Worm (Caenorhabditis elegans) whole organism, L4 larva: ENCODE results near the gene nas-13.
A peak's percentile ranks its signal among the peaks of the same experiment; 100 is the strongest.

Experiments used
- T26A8.4 ChIP-seq: fragments of 200-800 bp; sonication (Bioruptor generic); IDR thresholded peaks from 2 replicates; pipeline ENCODE4 v1.3.6; 2022; ENCODE audit warnings: missing genetic modification characterization, missing compliant biosample characterization
- aha-1 ChIP-seq: fragments of 150-350 bp; peaks from one replicate; lab custom pipeline; 2014; ENCODE audit warnings: missing biosample characterization, missing genetic modification characterization
- aly-2 ChIP-seq: sonication (generic microtip); optimal IDR thresholded peaks from 2 replicates; lab custom pipeline; 2018; ENCODE audit warnings: missing biosample characterization, missing genetic modification characterization
- ama-1 ChIP-seq: fragments of 150-350 bp; optimal IDR thresholded peaks from 2 replicates; lab custom pipeline; 2014; ENCODE audit warnings: inconsistent platforms, mixed read lengths
- arid-1 ChIP-seq: fragments of 200-800 bp; sonication (Bioruptor generic); conservative IDR thresholded peaks from 2 replicates; pipeline ENCODE4 v1.3.6; 2022; ENCODE audit warnings: missing genetic modification reagents, missing genetic modification characterization, missing compliant biosample characterization
- ceh-20 ChIP-seq: fragments of 200-800 bp; sonication (Bioruptor generic); IDR thresholded peaks from 2 replicates; pipeline ENCODE4 v1.3.6; 2022; ENCODE audit warnings: missing genetic modification reagents, missing genetic modification characterization, missing compliant biosample characterization
- ceh-32 ChIP-seq: sonication (generic microtip); optimal IDR thresholded peaks from 2 replicates; lab custom pipeline; 2016; ENCODE audit warnings: mild to moderate bottlenecking, missing genetic modification characterization, missing compliant biosample characterization; ENCODE audit not compliant: poor library complexity
- ceh-44 ChIP-seq: fragments of 200-800 bp; sonication (Bioruptor generic); IDR thresholded peaks from 2 replicates; pipeline ENCODE4 v1.3.6; 2022; ENCODE audit warnings: missing genetic modification reagents, missing genetic modification characterization, missing compliant biosample characterization
- ctbp-1 ChIP-seq: fragments of 200-800 bp; sonication (Bioruptor generic); IDR thresholded peaks from 2 replicates; pipeline ENCODE4 v1.3.6; 2022; ENCODE audit warnings: missing genetic modification reagents, missing genetic modification characterization, missing compliant biosample characterization
- daf-8 ChIP-seq: fragments of 200-800 bp; sonication (Bioruptor generic); IDR thresholded peaks from 2 replicates; pipeline ENCODE4 v1.3.6; 2022; ENCODE audit warnings: missing genetic modification characterization, missing compliant biosample characterization
- dmd-6 ChIP-seq: fragments of 200-800 bp; sonication (Bioruptor generic); IDR thresholded peaks from 2 replicates; pipeline ENCODE4 v1.3.6; 2022; ENCODE audit warnings: missing genetic modification reagents, missing genetic modification characterization, missing compliant biosample characterization
- dmd-8 ChIP-seq: fragments of 200-800 bp; sonication (Bioruptor generic); IDR thresholded peaks from 2 replicates; pipeline ENCODE4 v1.3.6; 2022; ENCODE audit warnings: missing genetic modification characterization, missing compliant biosample characterization
- dmd-9 ChIP-seq: fragments of 200-800 bp; sonication (Bioruptor generic); IDR thresholded peaks from 2 replicates; pipeline ENCODE4 v1.3.6; 2022; ENCODE audit warnings: missing genetic modification reagents, missing genetic modification characterization, missing compliant biosample characterization
- duxl-1 ChIP-seq: sonication (generic microtip); optimal IDR thresholded peaks from 2 replicates; lab custom pipeline; 2016; ENCODE audit warnings: mild to moderate bottlenecking, missing genetic modification characterization, moderate library complexity, missing compliant biosample characterization; ENCODE audit not compliant: poor library complexity
- egl-43 ChIP-seq: fragments of 200-800 bp; sonication (Bioruptor generic); IDR thresholded peaks from 2 replicates; pipeline ENCODE4 v1.3.6; 2022; ENCODE audit warnings: missing genetic modification reagents, missing genetic modification characterization, missing compliant biosample characterization
- fkh-10 ChIP-seq: fragments of 150-350 bp; optimal IDR thresholded peaks from 2 replicates; lab custom pipeline; 2014; ENCODE audit warnings: missing biosample characterization, missing genetic modification reagents, missing genetic modification characterization
- fos-1 ChIP-seq: fragments of 150-350 bp; optimal IDR thresholded peaks from 2 replicates; lab custom pipeline; 2014; ENCODE audit warnings: missing biosample characterization, missing genetic modification characterization
- gei-8 ChIP-seq: fragments of 200-800 bp; sonication (Bioruptor generic); optimal IDR thresholded peaks from 2 replicates; lab custom pipeline; 2018; ENCODE audit warnings: mild to moderate bottlenecking, missing genetic modification characterization, missing compliant biosample characterization
- hif-1 ChIP-seq, 2 experiments: sonication (generic microtip); optimal IDR thresholded peaks; 2 replicates each; lab custom pipeline; 2016 to 2017; ENCODE audit warnings: missing compliant biosample characterization in 2 of 2, missing genetic modification characterization in 2 of 2, missing genetic modification reagents in 2 of 2, missing genotype in 2 of 2, mild to moderate bottlenecking in 1 of 2
- hlh-11 ChIP-seq: fragments of 200-800 bp; sonication (Bioruptor generic); optimal IDR thresholded peaks from 2 replicates; lab custom pipeline; 2018; ENCODE audit warnings: mild to moderate bottlenecking, missing genetic modification characterization, missing compliant biosample characterization
- hlh-30 ChIP-seq: sonication (generic microtip); optimal IDR thresholded peaks from 2 replicates; lab custom pipeline; 2017; ENCODE audit warnings: antibody characterized with exemption, mild to moderate bottlenecking, missing genetic modification characterization, missing compliant biosample characterization; ENCODE audit not compliant: insufficient read depth
- hmg-1.1 ChIP-seq: fragments of 200-800 bp; sonication (Bioruptor generic); IDR thresholded peaks from 2 replicates; pipeline ENCODE4 v1.3.6; 2022; ENCODE audit warnings: missing genetic modification reagents, missing genetic modification characterization, missing compliant biosample characterization
- jun-1 ChIP-seq: fragments of 150-350 bp; optimal IDR thresholded peaks from 2 replicates; lab custom pipeline; 2014; ENCODE audit warnings: missing biosample characterization, missing genetic modification reagents, missing genetic modification characterization
- lir-3 ChIP-seq: sonication (generic microtip); optimal IDR thresholded peaks from 2 replicates; lab custom pipeline; 2016; ENCODE audit warnings: mild to moderate bottlenecking, missing genetic modification characterization, missing compliant biosample characterization
- lsy-2 ChIP-seq, 2 experiments: fragments of 150-350 bp in 1 of 2; sonication (generic microtip) in 1 of 2; optimal IDR thresholded peaks; 2 replicates each; lab custom pipeline; 2014 to 2017; ENCODE audit warnings: missing biosample characterization in 2 of 2, missing genetic modification characterization in 2 of 2
- madf-9 ChIP-seq: fragments of 200-800 bp; sonication (Bioruptor generic); conservative IDR thresholded peaks from 2 replicates; pipeline ENCODE4 v1.3.6; 2022; ENCODE audit warnings: missing genetic modification reagents, missing genetic modification characterization, missing compliant biosample characterization
- mdl-1 ChIP-seq, 2 experiments: fragments of 150-350 bp in 1 of 2; sonication (generic microtip) in 1 of 2; optimal IDR thresholded peaks; 2 replicates each; lab custom pipeline; 2014 to 2017; ENCODE audit warnings: missing biosample characterization in 2 of 2, missing genetic modification characterization in 2 of 2
- mdt-29 ChIP-seq: fragments of 200-800 bp; sonication (Bioruptor generic); IDR thresholded peaks from 2 replicates; pipeline ENCODE4 v1.3.6; 2022; ENCODE audit warnings: missing genetic modification reagents, missing genetic modification characterization, missing compliant biosample characterization
- mep-1 ChIP-seq: fragments of 150-350 bp; sonication (generic microtip); optimal IDR thresholded peaks from 3 replicates; lab custom pipeline; 2014; ENCODE audit warnings: missing biosample characterization, missing genetic modification characterization
- nhr-10 ChIP-seq: fragments of 150-350 bp; optimal IDR thresholded peaks from 2 replicates; lab custom pipeline; 2014; ENCODE audit warnings: missing biosample characterization, missing genetic modification characterization
- nhr-102 ChIP-seq: sonication (generic microtip); optimal IDR thresholded peaks from 2 replicates; lab custom pipeline; 2016; ENCODE audit warnings: mild to moderate bottlenecking, missing genetic modification characterization, moderate library complexity, missing compliant biosample characterization
- nhr-11 ChIP-seq: fragments of 150-350 bp; optimal IDR thresholded peaks from 2 replicates; lab custom pipeline; 2014; ENCODE audit warnings: missing biosample characterization, missing genetic modification characterization
- nhr-28 ChIP-seq: fragments of 150-350 bp; optimal IDR thresholded peaks from 2 replicates; lab custom pipeline; 2014; ENCODE audit warnings: missing biosample characterization, missing genetic modification characterization
- nhr-42 ChIP-seq: fragments of 200-800 bp; sonication (Bioruptor generic); IDR thresholded peaks from 2 replicates; pipeline ENCODE4 v1.3.6; 2022; ENCODE audit warnings: missing genetic modification characterization, missing compliant biosample characterization
- nhr-76 ChIP-seq: fragments of 150-350 bp; optimal IDR thresholded peaks from 2 replicates; lab custom pipeline; 2014; ENCODE audit warnings: missing biosample characterization, missing genetic modification characterization
- nhr-77 ChIP-seq: fragments of 150-350 bp; optimal IDR thresholded peaks from 2 replicates; lab custom pipeline; 2014; ENCODE audit warnings: missing biosample characterization, missing genetic modification characterization
- php-3 ChIP-seq: fragments of 200-800 bp; sonication (Bioruptor generic); IDR thresholded peaks from 2 replicates; pipeline ENCODE4 v1.3.6; 2022; ENCODE audit warnings: missing genetic modification reagents, missing genetic modification characterization, missing compliant biosample characterization
- saeg-2 ChIP-seq: fragments of 200-800 bp; sonication (Bioruptor generic); IDR thresholded peaks from 2 replicates; pipeline ENCODE4 v1.3.6; 2022; ENCODE audit warnings: missing genetic modification reagents, missing genetic modification characterization, missing compliant biosample characterization
- set-16 ChIP-seq: fragments of 200-800 bp; sonication (Bioruptor generic); IDR thresholded peaks from 2 replicates; pipeline ENCODE4 v1.3.6; 2022; ENCODE audit warnings: missing genetic modification reagents, missing genetic modification characterization, missing compliant biosample characterization
- skn-1 ChIP-seq: fragments of 150-350 bp; optimal IDR thresholded peaks from 2 replicates; lab custom pipeline; 2014; ENCODE audit warnings: missing biosample characterization, missing genetic modification characterization
- unc-39 ChIP-seq: sonication (generic microtip); optimal IDR thresholded peaks from 2 replicates; lab custom pipeline; 2017; ENCODE audit warnings: missing biosample characterization, missing genetic modification characterization
- unc-62 ChIP-seq, 3 experiments: fragments of 150-350 bp in 1 of 3; sonication (generic microtip); optimal IDR thresholded peaks in 2 of 3; peaks in 1 of 3; 1 replicate in 1 of 3; 2 replicates in 2 of 3; lab custom pipeline; 2014 to 2017; ENCODE audit warnings: missing biosample characterization in 3 of 3, missing genetic modification characterization in 3 of 3, missing genetic modification reagents in 3 of 3, missing genotype in 1 of 3
- vab-7 ChIP-seq: fragments of 200-800 bp; sonication (Bioruptor generic); IDR thresholded peaks from 2 replicates; pipeline ENCODE4 v1.3.6; 2022; ENCODE audit warnings: missing genetic modification reagents, missing genetic modification characterization, missing compliant biosample characterization
- zfp-2 ChIP-seq: sonication (generic microtip); optimal IDR thresholded peaks from 2 replicates; lab custom pipeline; 2016; ENCODE audit warnings: mild to moderate bottlenecking, missing genetic modification characterization, missing compliant biosample characterization
- zip-11 ChIP-seq: fragments of 200-800 bp; sonication (Bioruptor generic); IDR thresholded peaks from 2 replicates; pipeline ENCODE4 v1.3.6; 2022; ENCODE audit warnings: missing genetic modification characterization, missing compliant biosample characterization
- ztf-11 ChIP-seq: fragments of 150-350 bp; optimal IDR thresholded peaks from 2 replicates; lab custom pipeline; 2014; ENCODE audit warnings: missing biosample characterization, missing genetic modification characterization

Gene nas-13

DNA sequence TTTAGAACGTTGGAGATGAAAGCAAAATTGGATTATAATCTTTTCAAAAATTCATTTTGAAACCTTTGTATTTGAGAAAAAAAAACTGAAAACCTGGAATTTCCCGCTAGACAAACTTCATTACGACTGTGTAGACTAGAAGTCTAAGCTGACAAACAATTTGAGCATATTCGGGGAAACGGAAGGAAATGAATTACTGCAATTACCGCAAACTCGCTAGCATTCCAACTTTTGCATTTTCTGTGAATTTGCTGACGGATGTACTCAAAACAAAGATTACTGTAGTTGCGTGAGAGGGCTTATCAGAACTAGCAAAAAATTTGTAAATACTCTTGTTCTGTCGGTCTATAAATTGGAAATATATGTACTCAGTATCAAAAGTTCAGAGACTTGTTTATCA is 38.2 kb downstream of the nas-13 start (continued):
- no peak for TF ChIP-seq vab-7 (GFP tag; lab: Robert Waterston, UW)
- no peak for TF ChIP-seq hlh-11 (tag; lab: Kevin White, UChicago)
- TF ChIP-seq ceh-44 (GFP tag; lab: Robert Waterston, UW): no peak
- peak; percentile 47 for TF ChIP-seq nhr-11 (tag; lab: Kevin White, UChicago)
- no peak for TF ChIP-seq ama-1 (lab: Kevin White, UChicago)
- no peak for TF ChIP-seq jun-1
- TF ChIP-seq mdt-29: no peak
- TF ChIP-seq dmd-9 (GFP tag; lab: Robert Waterston, UW): no peak
- peak in 1 of 2 experiments; percentile 71 for TF ChIP-seq unc-62 (GFP tag; optimal IDR thresholded peaks at IDR 0.05 in 1 of 2; lab: Kevin White, UChicago)
- no peak for TF ChIP-seq unc-62 (tag; optimal IDR thresholded peaks at IDR 0.05; lab: Kevin White, UChicago)
- peak in 1 of 2 experiments; percentile 10 for TF ChIP-seq lsy-2 (tag; optimal IDR thresholded peaks at IDR 0.05; lab: Kevin White, UChicago)
- TF ChIP-seq ztf-11 (tag; lab: Kevin White, UChicago): no peak
- TF ChIP-seq php-3 (GFP tag; lab: Robert Waterston, UW): no peak

DNA sequence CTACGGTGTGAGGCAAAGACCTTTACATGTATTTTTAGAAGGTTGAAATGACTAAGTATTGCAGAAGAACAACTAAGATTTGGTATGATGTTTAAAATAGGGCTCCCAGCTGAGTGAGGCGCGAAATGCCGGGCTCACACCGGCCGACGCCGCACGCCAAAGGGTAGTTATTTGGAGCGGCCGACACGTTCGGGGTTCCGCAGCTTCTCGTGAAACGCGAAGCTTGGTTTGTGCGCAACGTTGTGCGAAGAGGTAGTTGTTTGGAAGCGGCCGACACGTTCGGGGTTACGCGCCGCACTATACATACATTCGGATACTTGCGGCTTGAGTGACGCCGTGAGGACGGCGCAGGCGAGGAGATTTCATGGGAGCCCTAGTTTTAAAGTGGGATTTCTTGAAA is 39.8 kb downstream of the nas-13 start:
- TF ChIP-seq set-16 (peak; percentile 76), egl-43 (GFP tag; lab: Robert Waterston, UW) (peak; percentile 59; the same call in 1 of the 2 replicates), nhr-76 (tag; lab: Kevin White, UChicago) (no peak)

DNA sequence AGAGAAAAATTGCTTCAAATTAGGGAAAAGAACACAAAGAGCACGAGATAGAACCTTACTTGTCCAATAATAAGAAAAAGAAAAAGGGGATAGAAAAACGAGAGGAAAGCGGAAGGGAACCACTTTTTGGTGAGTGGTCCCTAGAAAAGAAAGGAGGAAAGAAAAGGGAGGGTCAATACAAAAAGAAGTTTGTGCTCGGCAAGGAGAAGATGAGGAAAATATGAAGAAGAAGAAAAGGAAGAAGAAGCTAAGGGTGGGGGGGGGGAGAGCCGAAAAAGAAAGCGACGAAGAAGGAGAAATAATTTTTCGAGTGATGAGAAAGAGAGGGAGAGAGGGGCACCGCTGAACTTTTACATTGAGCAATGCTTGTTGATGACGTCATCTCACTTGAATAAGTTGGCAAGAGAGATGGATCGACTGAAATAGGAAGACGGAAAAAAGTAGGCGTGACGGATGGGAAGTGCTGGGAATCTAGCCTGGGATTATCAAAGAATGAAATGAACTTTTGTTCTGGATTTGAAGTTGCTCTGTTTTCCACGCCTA is 42.2 kb downstream of the nas-13 start:
- no peak for TF ChIP-seq ceh-32 (tag; lab: Kevin White, UChicago)
- TF ChIP-seq lir-3 (tag; lab: Kevin White, UChicago): no peak
- no peak for TF ChIP-seq nhr-76 (tag; lab: Kevin White, UChicago)
- no peak for TF ChIP-seq aly-2 (tag; lab: Kevin White, UChicago)
- no peak for TF ChIP-seq nhr-102 (tag; lab: Kevin White, UChicago)
- peak; percentile 96 for TF ChIP-seq aha-1 (tag; lab: Kevin White, UChicago)
- TF ChIP-seq lsy-2 (tag; optimal IDR thresholded peaks at IDR 0.05; lab: Kevin White, UChicago): peak; percentile 36 to 62
- no peak for TF ChIP-seq dmd-9 (GFP tag; lab: Robert Waterston, UW)
- TF ChIP-seq dmd-6 (GFP tag; lab: Robert Waterston, UW): peak; percentile 45
- no peak for TF ChIP-seq zfp-2 (tag; lab: Kevin White, UChicago)
- no peak for TF ChIP-seq ama-1 (lab: Kevin White, UChicago)
- no peak for TF ChIP-seq ceh-44 (GFP tag; lab: Robert Waterston, UW)
- TF ChIP-seq T26A8.4: no peak
- TF ChIP-seq ceh-20 (GFP tag; lab: Robert Waterston, UW): peak; percentile 68; the same call in 1 of the 2 replicates
- TF ChIP-seq zip-11 (GFP tag; lab: Robert Waterston, UW): no peak
- TF ChIP-seq dmd-8: no peak
- no peak for TF ChIP-seq daf-8
- no peak for TF ChIP-seq nhr-28 (tag; lab: Kevin White, UChicago)
- TF ChIP-seq hif-1 (tag; optimal IDR thresholded peaks at IDR 0.05; lab: Kevin White, UChicago): peak in 1 of 2 experiments; percentile 20
- TF ChIP-seq nhr-42 (GFP tag; lab: Robert Waterston, UW): no peak
- peak; percentile 20 for TF ChIP-seq hlh-30 (tag; lab: Kevin White, UChicago)
- TF ChIP-seq ztf-11 (tag; lab: Kevin White, UChicago): no peak
- peak in 1 of 2 experiments; percentile 51 for TF ChIP-seq mdl-1 (tag; optimal IDR thresholded peaks at IDR 0.05; lab: Kevin White, UChicago)
- no peak for TF ChIP-seq egl-43 (GFP tag; lab: Robert Waterston, UW)
- TF ChIP-seq nhr-10 (tag; lab: Kevin White, UChicago): no peak
- TF ChIP-seq gei-8: no peak
- no peak for TF ChIP-seq unc-39 (tag; lab: Kevin White, UChicago)
- peak; percentile 84 for TF ChIP-seq ctbp-1 (GFP tag; lab: Robert Waterston, UW)
- TF ChIP-seq duxl-1 (tag; lab: Kevin White, UChicago): no peak
- TF ChIP-seq hmg-1.1 (GFP tag; lab: Robert Waterston, UW): peak; percentile 69
- no peak for TF ChIP-seq unc-62 (GFP tag; optimal IDR thresholded peaks at IDR 0.05 in 1 of 2; lab: Kevin White, UChicago)
- TF ChIP-seq unc-62 (tag; optimal IDR thresholded peaks at IDR 0.05; lab: Kevin White, UChicago): no peak
- TF ChIP-seq nhr-77 (tag; lab: Kevin White, UChicago): no peak
- no peak for TF ChIP-seq arid-1 (GFP tag; lab: Robert Waterston, UW)
- no peak for TF ChIP-seq saeg-2 (GFP tag; lab: Robert Waterston, UW)
- no peak for TF ChIP-seq madf-9 (GFP tag; lab: Robert Waterston, UW)
- TF ChIP-seq fkh-10: peak; percentile 87
- TF ChIP-seq skn-1 (tag; lab: Kevin White, UChicago): no peak
- TF ChIP-seq mep-1: peak; percentile 45
- no peak for TF ChIP-seq fos-1 (tag; lab: Kevin White, UChicago)
